Fruit fly (Drosophila melanogaster) whole organism, prepupa: ENCODE measurements around the gene CG31089.

Experiments used
- CG11294 ChIP-seq: fragments of 200-800 bp; sonication (Bioruptor generic); IDR thresholded peaks from 2 replicates; pipeline ENCODE4 v1.3.6; 2022; ENCODE audit warnings: missing biosample characterization, missing genetic modification characterization
- CG11762 ChIP-seq: fragments of 200-800 bp; sonication (Bioruptor generic); optimal IDR thresholded peaks from 3 replicates; lab custom pipeline; 2016; ENCODE audit warnings: missing biosample characterization, missing genetic modification characterization; ENCODE audit not compliant: insufficient read depth
- CG15336 ChIP-seq: fragments of 200-800 bp; sonication (Bioruptor generic); IDR thresholded peaks from 2 replicates; pipeline ENCODE4 v1.3.6; 2022; ENCODE audit warnings: missing biosample characterization, missing genetic modification characterization
- CG1621 ChIP-seq: fragments of 200-800 bp; sonication (Bioruptor generic); optimal IDR thresholded peaks from 3 replicates; lab custom pipeline; 2018; ENCODE audit warnings: missing biosample characterization, mild to moderate bottlenecking, missing genetic modification characterization
- CG31627 ChIP-seq: fragments of 200-800 bp; sonication (Bioruptor generic); optimal IDR thresholded peaks from 3 replicates; lab custom pipeline; 2016; ENCODE audit warnings: missing biosample characterization, missing genetic modification characterization
- CG32006 ChIP-seq: fragments of 200-800 bp; sonication (Bioruptor generic); optimal IDR thresholded peaks from 3 replicates; lab custom pipeline; 2017; ENCODE audit warnings: missing biosample characterization, mild to moderate bottlenecking, missing genetic modification characterization
- CG34406 ChIP-seq: fragments of 200-800 bp; sonication (Bioruptor generic); optimal IDR thresholded peaks from 3 replicates; lab custom pipeline; 2016; ENCODE audit warnings: missing biosample characterization, missing genetic modification characterization
- CG4318 ChIP-seq: fragments of 200-800 bp; sonication (Bioruptor generic); optimal IDR thresholded peaks from 3 replicates; lab custom pipeline; 2017; ENCODE audit warnings: missing biosample characterization, mild to moderate bottlenecking, missing genetic modification characterization
- CG6163 ChIP-seq: fragments of 200-800 bp; sonication (Bioruptor generic); IDR thresholded peaks from 3 replicates; pipeline ENCODE4 v1.3.6; 2022; ENCODE audit warnings: missing biosample characterization, missing genetic modification characterization
- CG6792 ChIP-seq: fragments of 200-800 bp; sonication (Bioruptor generic); optimal IDR thresholded peaks from 3 replicates; lab custom pipeline; 2016; ENCODE audit warnings: missing biosample characterization, missing genetic modification characterization
- CG6854 ChIP-seq: fragments of 200-800 bp; sonication (Bioruptor generic); optimal IDR thresholded peaks from 2 replicates; lab custom pipeline; 2017; ENCODE audit warnings: missing biosample characterization, mild to moderate bottlenecking, missing genetic modification characterization
- CG7368 ChIP-seq: fragments of 200-800 bp; sonication (Bioruptor generic); optimal IDR thresholded peaks from 3 replicates; lab custom pipeline; 2016; ENCODE audit warnings: missing biosample characterization, missing genetic modification characterization
- CG8119 ChIP-seq: fragments of 200-800 bp; sonication (Bioruptor generic); IDR thresholded peaks from 3 replicates; pipeline ENCODE4 v1.3.6; 2022; ENCODE audit warnings: missing biosample characterization, missing genetic modification characterization
- CG8319 ChIP-seq: fragments of 200-800 bp; sonication (Bioruptor generic); optimal IDR thresholded peaks from 3 replicates; lab custom pipeline; 2016; ENCODE audit warnings: missing biosample characterization, missing genetic modification characterization
- CG8632 ChIP-seq: fragments of 200-800 bp; sonication (Bioruptor generic); optimal IDR thresholded peaks from 3 replicates; lab custom pipeline; 2016; ENCODE audit warnings: missing biosample characterization, missing genetic modification characterization
- CG9139 ChIP-seq: fragments of 200-800 bp; sonication (Bioruptor generic); optimal IDR thresholded peaks from 3 replicates; lab custom pipeline; 2017; ENCODE audit warnings: missing biosample characterization, mild to moderate bottlenecking, missing genetic modification characterization
- Eip75B ChIP-seq: fragments of 200-800 bp; sonication (Bioruptor generic); optimal IDR thresholded peaks from 3 replicates; lab custom pipeline; 2016; ENCODE audit warnings: missing biosample characterization, missing genetic modification characterization
- Eip78C ChIP-seq: fragments of 200-800 bp; sonication (Bioruptor generic); peaks from one replicate; lab custom pipeline; 2016; ENCODE audit warnings: missing biosample characterization, missing genetic modification characterization
- Eip93F ChIP-seq: fragments of 200-800 bp; sonication (Bioruptor generic); optimal IDR thresholded peaks from 2 replicates; lab custom pipeline; 2016; ENCODE audit warnings: missing biosample characterization, mild to moderate bottlenecking, missing genetic modification characterization
- Gug ChIP-seq: fragments of 200-800 bp; sonication (Bioruptor generic); IDR thresholded peaks from 2 replicates; pipeline ENCODE4 v1.3.6; 2022; ENCODE audit warnings: missing biosample characterization, missing genetic modification characterization
- Hr38 ChIP-seq: sonication (Bioruptor generic); optimal IDR thresholded peaks from 2 replicates; lab custom pipeline; 2016; ENCODE audit warnings: missing biosample characterization, missing genetic modification characterization
- Hr39 ChIP-seq: fragments of 200-800 bp; sonication (Bioruptor generic); optimal IDR thresholded peaks from 2 replicates; lab custom pipeline; 2016; ENCODE audit warnings: missing biosample characterization, missing genetic modification characterization
- Hr4 ChIP-seq: fragments of 200-800 bp; sonication (Bioruptor generic); optimal IDR thresholded peaks from 3 replicates; lab custom pipeline; 2016; ENCODE audit warnings: missing biosample characterization, missing genetic modification characterization
- Met ChIP-seq: fragments of 200-800 bp; sonication (Bioruptor generic); optimal IDR thresholded peaks from 3 replicates; lab custom pipeline; 2016; ENCODE audit warnings: missing biosample characterization, missing genetic modification characterization
- OdsH ChIP-seq: fragments of 200-800 bp; sonication (Bioruptor generic); optimal IDR thresholded peaks from 3 replicates; lab custom pipeline; 2016; ENCODE audit warnings: missing biosample characterization, missing genetic modification characterization
- Smox ChIP-seq: fragments of 200-800 bp; sonication (Bioruptor generic); optimal IDR thresholded peaks from 3 replicates; lab custom pipeline; 2016; ENCODE audit warnings: missing biosample characterization, missing genetic modification characterization
- Sox102F ChIP-seq: fragments of 200-800 bp; sonication (Bioruptor generic); optimal IDR thresholded peaks from 2 replicates; lab custom pipeline; 2016; ENCODE audit warnings: missing biosample characterization, mild to moderate bottlenecking, missing genetic modification characterization
- Sox14 ChIP-seq: fragments of 200-800 bp; sonication (Bioruptor generic); optimal IDR thresholded peaks from 3 replicates; lab custom pipeline; 2016; ENCODE audit warnings: missing biosample characterization, missing genetic modification characterization
- Sox15 ChIP-seq: fragments of 200-800 bp; sonication (Bioruptor generic); optimal IDR thresholded peaks from 3 replicates; lab custom pipeline; 2016; ENCODE audit warnings: missing biosample characterization, missing genetic modification characterization
- achi ChIP-seq: fragments of 200-800 bp; sonication (Bioruptor generic); optimal IDR thresholded peaks from 3 replicates; lab custom pipeline; 2016; ENCODE audit warnings: missing biosample characterization, missing genetic modification characterization
- acj6 ChIP-seq: fragments of 200-800 bp; sonication (Bioruptor generic); optimal IDR thresholded peaks from 3 replicates; lab custom pipeline; 2016; ENCODE audit warnings: missing biosample characterization, missing genetic modification characterization
- dsx ChIP-seq: fragments of 200-800 bp; optimal IDR thresholded peaks from 3 replicates; lab custom pipeline; 2019; ENCODE audit warnings: missing biosample characterization, mild to moderate bottlenecking, missing genetic modification characterization, moderate library complexity; ENCODE audit not compliant: poor library complexity, severe bottlenecking
- eg ChIP-seq: fragments of 200-800 bp; sonication (Bioruptor generic); IDR thresholded peaks from 3 replicates; pipeline ENCODE4 v1.3.6; 2022; ENCODE audit warnings: missing biosample characterization, missing genetic modification characterization
- esn ChIP-seq: fragments of 200-800 bp; sonication (Bioruptor generic); optimal IDR thresholded peaks from 2 replicates; lab custom pipeline; 2016; ENCODE audit warnings: missing biosample characterization, mild to moderate bottlenecking, missing genetic modification characterization, moderate library complexity
- fkh ChIP-seq: fragments of 200-800 bp; sonication (Bioruptor generic); optimal IDR thresholded peaks from 3 replicates; lab custom pipeline; 2017; ENCODE audit warnings: missing biosample characterization, mild to moderate bottlenecking, missing genetic modification characterization, moderate library complexity
- net ChIP-seq: fragments of 200-800 bp; sonication (Bioruptor generic); optimal IDR thresholded peaks from 3 replicates; lab custom pipeline; 2016; ENCODE audit warnings: missing biosample characterization, missing genetic modification characterization
- pdm3 ChIP-seq: fragments of 200-800 bp; sonication (Bioruptor generic); optimal IDR thresholded peaks from 3 replicates; lab custom pipeline; 2016; ENCODE audit warnings: missing biosample characterization, missing genetic modification characterization
- salr ChIP-seq, 2 experiments: fragments of 200-800 bp; sonication (Bioruptor generic); optimal IDR thresholded peaks; 3 replicates each; lab custom pipeline; 2016 to 2018; ENCODE audit warnings: missing biosample characterization in 2 of 2, missing genetic modification characterization in 2 of 2, mild to moderate bottlenecking in 1 of 2
- spab ChIP-seq: fragments of 200-800 bp; sonication (Bioruptor generic); optimal IDR thresholded peaks from 2 replicates; lab custom pipeline; 2017; ENCODE audit warnings: missing biosample characterization, mild to moderate bottlenecking, missing genetic modification characterization, missing genetic modification reagents
- svp ChIP-seq: fragments of 200-800 bp; sonication (Bioruptor generic); peaks from one replicate; lab custom pipeline; 2016; ENCODE audit warnings: missing biosample characterization, missing genetic modification characterization
- topi ChIP-seq: fragments of 200-800 bp; sonication (Bioruptor generic); optimal IDR thresholded peaks from 3 replicates; lab custom pipeline; 2016; ENCODE audit warnings: missing biosample characterization, missing genetic modification characterization
- vri ChIP-seq: fragments of 200-800 bp; sonication (Bioruptor generic); optimal IDR thresholded peaks from 3 replicates; lab custom pipeline; 2016; ENCODE audit warnings: missing biosample characterization, mild to moderate bottlenecking, missing genetic modification characterization

The CG31089 gene

DNA sequence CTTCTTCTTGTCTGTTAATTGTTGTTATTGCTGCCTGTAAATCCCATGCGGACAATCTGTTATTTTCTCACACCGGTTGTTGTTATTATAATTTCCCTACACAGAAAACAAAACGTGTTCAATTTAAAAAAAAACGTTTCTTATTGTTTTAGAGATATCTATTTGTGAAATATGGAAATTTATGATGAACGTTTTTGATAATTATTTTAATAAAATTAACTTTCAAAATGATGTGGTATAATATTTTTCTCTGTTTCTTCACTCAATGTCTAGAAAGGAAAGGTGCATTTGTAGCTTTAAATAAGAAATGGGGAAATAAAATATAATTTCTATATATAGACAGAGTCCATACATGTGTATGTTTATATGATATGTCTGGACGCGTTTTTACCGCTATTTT is 18.1 kb upstream of the CG31089 start (continued):
- TF ChIP-seq CG31627 (GFP tag; lab: Kevin White, UChicago): no peak
- peak; percentile 82 for TF ChIP-seq CG15336 (GFP tag; lab: Robert Waterston, UW)
- peak; percentile 11 for TF ChIP-seq Eip75B (GFP tag; lab: Kevin White, UChicago)
- peak; percentile 79 for TF ChIP-seq CG8119
- TF ChIP-seq esn: peak; percentile 55
- no peak for TF ChIP-seq Sox15 (GFP tag; lab: Kevin White, UChicago)
- TF ChIP-seq CG11294 (GFP tag; lab: Robert Waterston, UW): no peak
- peak; percentile 21 for TF ChIP-seq CG6792 (GFP tag; lab: Kevin White, UChicago)
- no peak for TF ChIP-seq CG8319 (GFP tag; lab: Kevin White, UChicago)
- TF ChIP-seq Eip93F: no peak
- no peak for TF ChIP-seq spab (GFP tag; lab: Kevin White, UChicago)
- peak; percentile 54 for TF ChIP-seq achi (GFP tag; lab: Kevin White, UChicago)
- no peak for TF ChIP-seq CG4318 (GFP tag; lab: Kevin White, UChicago)
- TF ChIP-seq OdsH (GFP tag; lab: Kevin White, UChicago): peak; percentile 34
- TF ChIP-seq Hr39 (GFP tag; lab: Kevin White, UChicago): no peak
- no peak for TF ChIP-seq vri (GFP tag; lab: Kevin White, UChicago)
- TF ChIP-seq CG6854: no peak
- peak; percentile 17 for TF ChIP-seq Sox14 (GFP tag; lab: Kevin White, UChicago)
- TF ChIP-seq Hr4: peak; percentile 50
- no peak for TF ChIP-seq CG7368 (GFP tag; lab: Kevin White, UChicago)
- peak; percentile 44 for TF ChIP-seq topi (GFP tag; lab: Kevin White, UChicago)
- TF ChIP-seq Met: peak; percentile 55
- no peak for TF ChIP-seq CG9139 (GFP tag; lab: Kevin White, UChicago)
- no peak for TF ChIP-seq pdm3 (GFP tag; lab: Kevin White, UChicago)
- peak in 1 of 2 experiments; percentile 64 for TF ChIP-seq salr (GFP tag; optimal IDR thresholded peaks at IDR 0.05; lab: Kevin White, UChicago)
- peak; percentile 31 for TF ChIP-seq CG8632 (GFP tag; lab: Kevin White, UChicago)
- peak; percentile 30 for TF ChIP-seq acj6 (GFP tag; lab: Kevin White, UChicago)
- peak; percentile 56 for TF ChIP-seq net
- peak; percentile 72 for TF ChIP-seq CG32006
- TF ChIP-seq CG6163 (GFP tag; lab: Robert Waterston, UW): peak; percentile 7; the same call in 1 of the 3 replicates
- no peak for TF ChIP-seq dsx
- TF ChIP-seq Smox (GFP tag; lab: Kevin White, UChicago): peak; percentile 39
- peak; percentile 71 for TF ChIP-seq svp (GFP tag; lab: Kevin White, UChicago)
- TF ChIP-seq CG1621 (tag; lab: Kevin White, UChicago): no peak
- TF ChIP-seq Eip78C (GFP tag; lab: Kevin White, UChicago): peak; percentile 48
- no peak for TF ChIP-seq Sox102F (GFP tag; lab: Kevin White, UChicago)
- TF ChIP-seq eg (GFP tag; lab: Robert Waterston, UW): peak; percentile 77
- peak; percentile 46; the same call in 1 of the 2 replicates for TF ChIP-seq Gug (GFP tag; lab: Robert Waterston, UW)
- no peak for TF ChIP-seq Hr38
- TF ChIP-seq CG11762 (GFP tag; lab: Kevin White, UChicago): peak; percentile 25

- TF ChIP-seq CG34406 (GFP tag; lab: Kevin White, UChicago) (no peak), CG11762 (GFP tag; lab: Kevin White, UChicago) (no peak), fkh (peak; percentile 55), vri (GFP tag; lab: Kevin White, UChicago) (peak; percentile 81)
These were observed 17.3 kb upstream of the CG31089 start for dm6 chr3R:25885136-25885535.
